Fruit fly (Drosophila melanogaster) whole organism, adult: ENCODE data around the gene CG7120.

Experiments
- kay ChIP-seq: fragments of 200-800 bp; sonication (Bioruptor generic); peaks from one replicate; lab custom pipeline; 2016; ENCODE audit warnings: missing biosample characterization, missing genetic modification characterization, borderline replicate concordance
- tj ChIP-seq: fragments of 200-800 bp; sonication (Bioruptor generic); optimal IDR thresholded peaks from 3 replicates; lab custom pipeline; 2017; ENCODE audit warnings: missing biosample characterization, mild to moderate bottlenecking, missing genetic modification characterization, moderate library complexity
- toe ChIP-seq: fragments of 200-800 bp; sonication (Bioruptor generic); optimal IDR thresholded peaks from 2 replicates; lab custom pipeline; 2016; ENCODE audit warnings: missing biosample characterization, missing genetic modification characterization

- TF ChIP-seq toe (GFP tag; lab: Kevin White, UChicago) (no peak), tj (GFP tag; lab: Kevin White, UChicago) (no peak), kay (GFP tag; lab: Kevin White, UChicago) (no peak)
These were observed 16.9 kb downstream of the CG7120 start, which contains the start of the genes Oseg1 and mtrm for dm6 chr3L:8412725-8413124.
